Worm (Caenorhabditis elegans) whole organism, L2 larva: ENCODE results near the gene srz-37.

Experiments used
- R02D3.7 ChIP-seq: fragments of 150-350 bp; optimal IDR thresholded peaks from 2 replicates; lab custom pipeline; 2014; ENCODE audit warnings: missing biosample characterization, missing genetic modification characterization
- ZK546.5 ChIP-seq: sonication (generic microtip); optimal IDR thresholded peaks from 2 replicates; lab custom pipeline; 2017; ENCODE audit warnings: missing biosample characterization, missing genetic modification characterization
- ceh-82 ChIP-seq: fragments of 150-350 bp; optimal IDR thresholded peaks from 2 replicates; lab custom pipeline; 2014; ENCODE audit warnings: missing biosample characterization, missing genetic modification characterization
- egl-27 ChIP-seq: sonication (generic microtip); optimal IDR thresholded peaks from 3 replicates; lab custom pipeline; 2017; ENCODE audit warnings: missing biosample characterization, missing genetic modification reagents, missing genetic modification characterization
- elt-1 ChIP-seq: fragments of 150-350 bp; optimal IDR thresholded peaks from 2 replicates; lab custom pipeline; 2014; ENCODE audit warnings: missing biosample characterization, missing genetic modification characterization
- fos-1 ChIP-seq: fragments of 150-350 bp; optimal IDR thresholded peaks from 2 replicates; lab custom pipeline; 2014; ENCODE audit warnings: missing biosample characterization, missing genetic modification characterization
- mbf-1 ChIP-seq: sonication (generic microtip); optimal IDR thresholded peaks from 2 replicates; lab custom pipeline; 2017; ENCODE audit warnings: missing biosample characterization, missing genetic modification characterization
- nhr-23 ChIP-seq: fragments of 150-350 bp; optimal IDR thresholded peaks from 2 replicates; lab custom pipeline; 2014; ENCODE audit warnings: missing biosample characterization, missing genetic modification reagents, missing genetic modification characterization
- unc-62 ChIP-seq: fragments of 150-350 bp; optimal IDR thresholded peaks from 2 replicates; lab custom pipeline; 2014; ENCODE audit warnings: missing biosample characterization, missing genetic modification reagents, missing genetic modification characterization
- ztf-11 ChIP-seq: sonication (generic microtip); optimal IDR thresholded peaks from 2 replicates; lab custom pipeline; 2017; ENCODE audit warnings: missing biosample characterization, missing genetic modification characterization

- TF ChIP-seq elt-1 (tag; lab: Kevin White, UChicago) (no peak), nhr-23 (no peak), ceh-82 (tag; lab: Kevin White, UChicago) (no peak), fos-1 (tag; lab: Kevin White, UChicago) (no peak), ZK546.5 (tag; lab: Kevin White, UChicago) (no peak), unc-62 (GFP tag; lab: Kevin White, UChicago) (no peak), ztf-11 (tag; lab: Kevin White, UChicago) (no peak), egl-27 (no peak), R02D3.7 (tag; lab: Kevin White, UChicago) (no peak), mbf-1 (tag; lab: Kevin White, UChicago) (no peak)
Measured at ce11 chrIV:3524584-3525020, 42.9 kb upstream of the srz-37 start.
